Fruit fly (Drosophila melanogaster) whole organism, pupa: ENCODE data around the gene CG46441.
A peak's percentile ranks its signal among the peaks of the same experiment; 100 is the strongest.

Source experiments
- CG10348 ChIP-seq: fragments of 200-800 bp; sonication (Bioruptor generic); IDR thresholded peaks from 2 replicates; pipeline ENCODE4 v1.3.6; 2022; ENCODE audit warnings: missing biosample characterization, missing genetic modification characterization
- CG12605 ChIP-seq: fragments of 200-800 bp; sonication (Bioruptor generic); IDR thresholded peaks from 2 replicates; pipeline ENCODE4 v1.3.6; 2022; ENCODE audit warnings: missing biosample characterization, missing genetic modification characterization
- CG13204 ChIP-seq: fragments of 200-800 bp; sonication (Bioruptor generic); optimal IDR thresholded peaks from 2 replicates; lab custom pipeline; 2018; ENCODE audit warnings: missing biosample characterization, mild to moderate bottlenecking, missing genetic modification characterization, moderate library complexity
- CG14655 ChIP-seq: fragments of 200-800 bp; sonication (Bioruptor generic); optimal IDR thresholded peaks from 3 replicates; lab custom pipeline; 2017; ENCODE audit warnings: mild to moderate bottlenecking, missing biosample characterization, missing genetic modification reagents, missing genetic modification characterization
- CG15710 ChIP-seq: fragments of 200-800 bp; sonication (Bioruptor generic); optimal IDR thresholded peaks from 2 replicates; lab custom pipeline; 2018; ENCODE audit warnings: missing biosample characterization, mild to moderate bottlenecking, missing genetic modification characterization, moderate library complexity
- CG17806 ChIP-seq: fragments of 200-800 bp; sonication (Bioruptor generic); optimal IDR thresholded peaks from 2 replicates; lab custom pipeline; 2018; ENCODE audit warnings: missing biosample characterization, mild to moderate bottlenecking, missing genetic modification characterization, moderate library complexity
- CG32121 ChIP-seq: fragments of 200-800 bp; sonication (Bioruptor generic); IDR thresholded peaks from 2 replicates; pipeline ENCODE4 v1.3.6; 2022; ENCODE audit warnings: missing biosample characterization, missing genetic modification characterization
- CG34367 ChIP-seq: fragments of 200-800 bp; sonication (Bioruptor generic); optimal IDR thresholded peaks from 2 replicates; lab custom pipeline; 2018; ENCODE audit warnings: missing biosample characterization, mild to moderate bottlenecking, missing genetic modification characterization
- CG4496 ChIP-seq: fragments of 200-800 bp; sonication (Bioruptor generic); IDR thresholded peaks from 3 replicates; pipeline ENCODE4 v1.3.6; 2022; ENCODE audit warnings: missing biosample characterization, missing genetic modification characterization
- CG8159 ChIP-seq: fragments of 200-800 bp; sonication (Bioruptor generic); optimal IDR thresholded peaks from 3 replicates; lab custom pipeline; 2018; ENCODE audit warnings: missing biosample characterization, mild to moderate bottlenecking, missing genetic modification characterization, moderate library complexity
- CG8301 ChIP-seq: fragments of 200-800 bp; sonication (Bioruptor generic); optimal IDR thresholded peaks from 2 replicates; lab custom pipeline; 2018; ENCODE audit warnings: missing biosample characterization, mild to moderate bottlenecking, missing genetic modification characterization
- CG9948 ChIP-seq: fragments of 200-800 bp; sonication (Bioruptor generic); optimal IDR thresholded peaks from 2 replicates; lab custom pipeline; 2018; ENCODE audit warnings: missing biosample characterization, mild to moderate bottlenecking, missing genetic modification characterization, moderate library complexity
- D1 ChIP-seq: fragments of 200-800 bp; sonication (Bioruptor generic); optimal IDR thresholded peaks from 2 replicates; lab custom pipeline; 2018; ENCODE audit warnings: missing biosample characterization, mild to moderate bottlenecking, missing genetic modification characterization, moderate library complexity
- EcR ChIP-seq: fragments of 200-800 bp; sonication (Bioruptor generic); optimal IDR thresholded peaks from 3 replicates; lab custom pipeline; 2019; ENCODE audit warnings: missing biosample characterization, missing genetic modification characterization, mild to moderate bottlenecking, moderate library complexity, missing genetic modification reagents
- Ets98B ChIP-seq: fragments of 200-800 bp; sonication (Bioruptor generic); IDR thresholded peaks from 2 replicates; pipeline ENCODE4 v1.3.6; 2022; ENCODE audit warnings: missing biosample characterization, missing genetic modification characterization
- Pif1A ChIP-seq: fragments of 200-800 bp; sonication (Bioruptor generic); optimal IDR thresholded peaks from 3 replicates; lab custom pipeline; 2016; ENCODE audit warnings: missing biosample characterization, missing genetic modification characterization
- Pif1B ChIP-seq: fragments of 200-800 bp; sonication (Bioruptor generic); optimal IDR thresholded peaks from 3 replicates; lab custom pipeline; 2016; ENCODE audit warnings: missing biosample characterization, missing genetic modification characterization
- Snoo ChIP-seq: fragments of 200-800 bp; sonication (Bioruptor generic); optimal IDR thresholded peaks from 3 replicates; lab custom pipeline; 2017; ENCODE audit warnings: missing biosample characterization, mild to moderate bottlenecking, missing genetic modification characterization, inconsistent platforms
- fd96Ca ChIP-seq: fragments of 200-800 bp; sonication (Bioruptor generic); IDR thresholded peaks from 3 replicates; pipeline ENCODE4 v1.3.6; 2022; ENCODE audit warnings: missing biosample characterization, missing genetic modification characterization
- gl ChIP-seq: fragments of 200-800 bp; sonication (Bioruptor generic); optimal IDR thresholded peaks from 2 replicates; lab custom pipeline; 2018; ENCODE audit warnings: missing biosample characterization, mild to moderate bottlenecking, missing genetic modification characterization
- rn ChIP-seq: fragments of 200-800 bp; sonication (Bioruptor generic); IDR thresholded peaks from 2 replicates; pipeline ENCODE4 v1.3.6; 2022; ENCODE audit warnings: missing biosample characterization, missing genetic modification characterization

CG46441 gene

dm6 chr3R:20503646-20504045 lies 1.8 kb upstream of the CG46441 start, which contains the start of gene MtnB:
MtnB (minus strand) TSS chr3R:20503746.
- TF ChIP-seq EcR (GFP tag; lab: Kevin White, UChicago) (no peak), CG34367 (tag; lab: Kevin White, UChicago) (no peak), CG4496 (0 out of 3 replicates have a peak, but pooled peaks have one; percentile 19)
- TF ChIP-seq, all 21 proteins: peak for 1

DNA sequence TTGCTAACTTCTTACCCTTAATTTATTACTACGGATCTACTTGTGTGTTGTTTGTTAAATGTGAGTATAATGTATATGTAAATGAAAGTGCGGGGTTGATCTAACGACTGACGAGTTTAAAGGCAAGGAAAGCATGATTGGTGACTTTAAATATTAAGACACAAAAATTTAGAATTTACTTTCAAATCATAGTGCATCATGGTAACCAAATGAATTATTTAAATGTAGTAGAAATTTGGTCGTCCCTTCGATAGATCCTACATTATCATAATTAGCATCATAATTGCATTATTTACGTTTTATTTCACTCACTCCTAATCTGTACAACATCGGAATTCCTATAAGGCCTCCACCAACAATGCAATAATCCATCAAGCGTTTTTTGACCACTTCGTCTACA lies 483 bp downstream of the CG46441 start, which contains the start of gene Dic2:
Dic2 (minus strand) TSS at position 101 of the 400 bp plus-strand sequence.
- TF ChIP-seq CG32121 (GFP tag; lab: Robert Waterston, UW) = no peak
- TF ChIP-seq Pif1B (GFP tag; lab: Kevin White, UChicago) = no peak
- TF ChIP-seq CG34367 (tag; lab: Kevin White, UChicago) = no peak
- TF ChIP-seq Snoo = no peak
- no peak for TF ChIP-seq Ets98B (GFP tag; lab: Robert Waterston, UW)
- no peak for TF ChIP-seq Pif1A (GFP tag; lab: Kevin White, UChicago)
- no peak for TF ChIP-seq CG8301 (tag; lab: Kevin White, UChicago)
- no peak for TF ChIP-seq CG14655
- no peak for TF ChIP-seq CG15710 (tag; lab: Kevin White, UChicago)
- no peak for TF ChIP-seq CG10348 (GFP tag; lab: Robert Waterston, UW)
- no peak for TF ChIP-seq CG12605 (GFP tag; lab: Robert Waterston, UW)
- TF ChIP-seq gl (tag; lab: Kevin White, UChicago) = no peak
- TF ChIP-seq rn (GFP tag; lab: Robert Waterston, UW) = no peak
- no peak for TF ChIP-seq CG8159 (tag; lab: Kevin White, UChicago)
- TF ChIP-seq CG4496 = no peak
- TF ChIP-seq EcR (GFP tag; lab: Kevin White, UChicago) = no peak
- TF ChIP-seq D1 = no peak
- no peak for TF ChIP-seq CG13204
- no peak for TF ChIP-seq CG17806 (tag; lab: Kevin White, UChicago)

- TF ChIP-seq Pif1B (GFP tag; lab: Kevin White, UChicago) = no peak
- TF ChIP-seq CG4496 = no peak
- no peak for TF ChIP-seq rn (GFP tag; lab: Robert Waterston, UW)
Measured at dm6 chr3R:20484441-20484840, 17.4 kb downstream of the CG46441 start, which contains the start of gene Gfrl. Gfrl (minus strand) TSS chr3R:20484588.

DNA sequence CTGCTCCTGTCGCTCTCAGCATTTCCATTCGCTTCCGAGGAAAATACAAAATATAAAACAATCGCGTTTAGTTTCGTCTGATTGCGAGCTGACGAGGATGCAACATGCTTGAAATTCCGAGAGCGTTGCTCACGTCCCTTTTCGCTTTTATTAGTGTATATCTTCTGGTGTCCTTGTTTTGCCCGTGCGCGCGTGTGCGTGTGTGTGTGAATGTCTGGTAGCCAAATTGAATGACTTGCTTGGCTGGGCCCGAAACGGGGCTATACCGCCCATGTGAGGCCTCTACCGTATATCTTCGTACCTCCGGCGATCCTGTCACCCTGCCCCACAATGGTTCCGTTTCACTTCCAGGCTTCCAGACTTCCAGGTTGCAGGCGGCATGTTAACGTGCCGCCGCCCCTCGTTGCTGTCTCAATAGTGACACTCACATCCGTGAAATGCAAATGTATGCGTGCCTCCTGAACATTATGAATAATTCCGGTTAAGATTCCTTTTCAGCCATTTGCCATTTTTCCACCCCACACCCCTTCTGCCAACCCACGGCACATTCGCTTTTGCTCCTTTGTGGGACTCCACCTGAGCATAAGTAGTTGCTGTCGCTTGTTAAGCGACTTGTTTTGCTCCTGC lies 28.9 kb downstream of the CG46441 start:
- TF ChIP-seq Ets98B (GFP tag; lab: Robert Waterston, UW) = no peak
- no peak for TF ChIP-seq CG8159 (tag; lab: Kevin White, UChicago)
- no peak for TF ChIP-seq CG14655
- TF ChIP-seq CG34367 (tag; lab: Kevin White, UChicago) = no peak
- TF ChIP-seq Pif1A (GFP tag; lab: Kevin White, UChicago) = no peak
- TF ChIP-seq rn (GFP tag; lab: Robert Waterston, UW) = no peak
- no peak for TF ChIP-seq CG17806 (tag; lab: Kevin White, UChicago)
- no peak for TF ChIP-seq CG9948 (tag; lab: Kevin White, UChicago)
- no peak for TF ChIP-seq CG15710 (tag; lab: Kevin White, UChicago)
- no peak for TF ChIP-seq EcR (GFP tag; lab: Kevin White, UChicago)
- no peak for TF ChIP-seq CG12605 (GFP tag; lab: Robert Waterston, UW)
- no peak for TF ChIP-seq D1
- TF ChIP-seq CG13204 = no peak
- no peak for TF ChIP-seq Snoo
- TF ChIP-seq CG32121 (GFP tag; lab: Robert Waterston, UW) = no peak
- TF ChIP-seq fd96Ca = no peak
- TF ChIP-seq Pif1B (GFP tag; lab: Kevin White, UChicago) = no peak
- TF ChIP-seq CG10348 (GFP tag; lab: Robert Waterston, UW) = no peak
- TF ChIP-seq CG4496 = no peak
- no peak for TF ChIP-seq CG8301 (tag; lab: Kevin White, UChicago)

- TF ChIP-seq CG34367 (tag; lab: Kevin White, UChicago) (no peak), rn (GFP tag; lab: Robert Waterston, UW) (no peak), CG4496 (0 out of 3 replicates have a peak, but pooled peaks have one; percentile 8)
Measured at dm6 chr3R:20464267-20464768, 37.5 kb downstream of the CG46441 start.
